Worm (Caenorhabditis elegans) whole organism, late embryonic: ENCODE results near the gene ndx-6.

Experiments
- C38D4.7 ChIP-seq: fragments of 200-800 bp; sonication (Bioruptor generic); optimal IDR thresholded peaks from 2 replicates; lab custom pipeline; 2018; ENCODE audit warnings: mild to moderate bottlenecking, missing genetic modification characterization, moderate library complexity, missing compliant biosample characterization
- ahr-1 ChIP-seq: sonication (generic microtip); optimal IDR thresholded peaks from 2 replicates; lab custom pipeline; 2016; ENCODE audit warnings: missing genetic modification characterization, missing compliant biosample characterization
- ceh-14 ChIP-seq: sonication (generic microtip); optimal IDR thresholded peaks from 2 replicates; lab custom pipeline; 2016; ENCODE audit warnings: missing genotype, missing genetic modification characterization, missing compliant biosample characterization
- ceh-22 ChIP-seq: sonication (generic microtip); optimal IDR thresholded peaks from 2 replicates; lab custom pipeline; 2017; ENCODE audit warnings: missing biosample characterization, missing genetic modification characterization
- ceh-24 ChIP-seq: sonication (generic microtip); optimal IDR thresholded peaks from 2 replicates; lab custom pipeline; 2016; ENCODE audit warnings: mild to moderate bottlenecking, missing genetic modification characterization, missing compliant biosample characterization
- ceh-30 ChIP-seq: fragments of 150-350 bp; optimal IDR thresholded peaks from 2 replicates; lab custom pipeline; 2014; ENCODE audit warnings: missing biosample characterization, missing genetic modification characterization
- ceh-31 ChIP-seq: sonication (generic microtip); optimal IDR thresholded peaks from 2 replicates; lab custom pipeline; 2016; ENCODE audit warnings: missing genetic modification characterization, missing compliant biosample characterization
- ceh-34 ChIP-seq: sonication (generic microtip); optimal IDR thresholded peaks from 2 replicates; lab custom pipeline; 2016; ENCODE audit warnings: mild to moderate bottlenecking, missing genetic modification characterization, missing compliant biosample characterization
- ceh-45 ChIP-seq: fragments of 200-800 bp; sonication (Bioruptor generic); IDR thresholded peaks from 2 replicates; pipeline ENCODE4 v1.3.6; 2022; ENCODE audit warnings: missing genetic modification reagents, missing genetic modification characterization, missing compliant biosample characterization
- ceh-6 ChIP-seq: fragments of 200-800 bp; sonication (Bioruptor generic); optimal IDR thresholded peaks from 2 replicates; lab custom pipeline; 2018; ENCODE audit warnings: mild to moderate bottlenecking, missing genetic modification characterization, missing compliant biosample characterization
- ceh-9 ChIP-seq: sonication (generic microtip); optimal IDR thresholded peaks from 2 replicates; lab custom pipeline; 2016; ENCODE audit warnings: mild to moderate bottlenecking, missing genetic modification characterization, inconsistent platforms, missing compliant biosample characterization
- dve-1 ChIP-seq: sonication (generic microtip); optimal IDR thresholded peaks from 2 replicates; lab custom pipeline; 2017; ENCODE audit warnings: antibody characterized with exemption, mild to moderate bottlenecking, missing genetic modification characterization, missing compliant biosample characterization
- elt-2 ChIP-seq: sonication (generic microtip); optimal IDR thresholded peaks from 2 replicates; lab custom pipeline; 2016; ENCODE audit warnings: missing genetic modification reagents, missing genetic modification characterization, missing compliant biosample characterization
- elt-4 ChIP-seq: sonication (generic microtip); optimal IDR thresholded peaks from 2 replicates; lab custom pipeline; 2016; ENCODE audit warnings: missing genetic modification characterization, missing compliant biosample characterization
- ets-4 ChIP-seq: sonication (generic microtip); optimal IDR thresholded peaks from 2 replicates; lab custom pipeline; 2016; ENCODE audit warnings: missing genetic modification characterization, missing compliant biosample characterization
- fax-1 ChIP-seq: sonication (generic microtip); optimal IDR thresholded peaks from 2 replicates; lab custom pipeline; 2016; ENCODE audit warnings: missing genotype, missing genetic modification characterization, missing compliant biosample characterization
- hlh-13 ChIP-seq: fragments of 200-800 bp; sonication (Bioruptor generic); optimal IDR thresholded peaks from 2 replicates; lab custom pipeline; 2018; ENCODE audit warnings: mild to moderate bottlenecking, missing genetic modification characterization, missing compliant biosample characterization
- hlh-30 ChIP-seq: sonication (generic microtip); optimal IDR thresholded peaks from 2 replicates; lab custom pipeline; 2017; ENCODE audit warnings: antibody characterized with exemption, missing genetic modification characterization, missing compliant biosample characterization; ENCODE audit not compliant: insufficient read depth
- hlh-6 ChIP-seq: sonication (generic microtip); optimal IDR thresholded peaks from 2 replicates; lab custom pipeline; 2016; ENCODE audit warnings: missing genotype, missing genetic modification characterization, missing compliant biosample characterization
- hlh-8 ChIP-seq: sonication (generic microtip); optimal IDR thresholded peaks from 2 replicates; lab custom pipeline; 2016; ENCODE audit warnings: missing genotype, missing genetic modification characterization, missing compliant biosample characterization
- lim-6 ChIP-seq: sonication (generic microtip); optimal IDR thresholded peaks from 2 replicates; lab custom pipeline; 2016; ENCODE audit warnings: missing genetic modification characterization, missing compliant biosample characterization
- lin-11 ChIP-seq: fragments of 200-800 bp; sonication (Bioruptor generic); optimal IDR thresholded peaks from 2 replicates; lab custom pipeline; 2018; ENCODE audit warnings: mild to moderate bottlenecking, missing genetic modification characterization, missing compliant biosample characterization
- mec-3 ChIP-seq: sonication (generic microtip); optimal IDR thresholded peaks from 2 replicates; lab custom pipeline; 2016; ENCODE audit warnings: borderline replicate concordance, missing genetic modification characterization, missing compliant biosample characterization
- nhr-11 ChIP-seq: fragments of 150-350 bp; optimal IDR thresholded peaks from 2 replicates; lab custom pipeline; 2014; ENCODE audit warnings: missing biosample characterization, missing genetic modification characterization
- nhr-232 ChIP-seq: sonication (generic microtip); optimal IDR thresholded peaks from 2 replicates; lab custom pipeline; 2016; ENCODE audit warnings: missing genetic modification characterization, missing compliant biosample characterization
- pag-3 ChIP-seq: sonication (generic microtip); optimal IDR thresholded peaks from 2 replicates; lab custom pipeline; 2016; ENCODE audit warnings: missing compliant biosample characterization, missing genetic modification characterization, borderline replicate concordance
- pha-4 ChIP-seq: fragments of 150-350 bp; optimal IDR thresholded peaks from 2 replicates; lab custom pipeline; 2018; ENCODE audit warnings: missing biosample characterization, missing genetic modification reagents, missing genetic modification characterization
- ref-2 ChIP-seq: sonication (generic microtip); optimal IDR thresholded peaks from 2 replicates; lab custom pipeline; 2016; ENCODE audit warnings: missing genetic modification characterization, missing compliant biosample characterization
- rnt-1 ChIP-seq: sonication (generic microtip); optimal IDR thresholded peaks from 2 replicates; lab custom pipeline; 2016; ENCODE audit warnings: missing genetic modification characterization, missing compliant biosample characterization
- syd-9 ChIP-seq: sonication (generic microtip); optimal IDR thresholded peaks from 2 replicates; lab custom pipeline; 2016; ENCODE audit warnings: mild to moderate bottlenecking, missing genetic modification characterization, moderate library complexity, missing compliant biosample characterization
- tbx-2 ChIP-seq: sonication (generic microtip); optimal IDR thresholded peaks from 2 replicates; lab custom pipeline; 2016; ENCODE audit warnings: missing genetic modification characterization, missing compliant biosample characterization
- unc-3 ChIP-seq, 2 experiments: fragments of 200-800 bp in 1 of 2; sonication (Bioruptor generic) in 1 of 2; sonication (generic microtip) in 1 of 2; conservative IDR thresholded peaks in 1 of 2; optimal IDR thresholded peaks in 1 of 2; 2 replicates each; pipeline versions ENCODE4 v1.3.6 to Lab custom; 2016 to 2022; ENCODE audit warnings: missing compliant biosample characterization in 2 of 2, missing genetic modification characterization in 2 of 2, missing genetic modification reagents in 1 of 2
- unc-55 ChIP-seq: sonication (generic microtip); optimal IDR thresholded peaks from 2 replicates; lab custom pipeline; 2017; ENCODE audit warnings: missing biosample characterization, missing genetic modification reagents, missing genetic modification characterization
- unc-86 ChIP-seq: sonication (generic microtip); optimal IDR thresholded peaks from 2 replicates; lab custom pipeline; 2016; ENCODE audit warnings: missing genetic modification characterization, missing compliant biosample characterization
- ztf-16 ChIP-seq: sonication (generic microtip); optimal IDR thresholded peaks from 2 replicates; lab custom pipeline; 2017; ENCODE audit warnings: missing genetic modification characterization, missing compliant biosample characterization

ndx-6 gene

ce11 chrII:5417905-5418304 is 28.2 kb upstream of the ndx-6 start:
- TF ChIP-seq ceh-30 (no peak), syd-9 (tag; lab: Kevin White, UChicago) (no peak), ceh-34 (tag; lab: Kevin White, UChicago) (no peak), ceh-31 (tag; lab: Kevin White, UChicago) (no peak), hlh-6 (tag; lab: Kevin White, UChicago) (no peak), nhr-232 (no peak), unc-55 (GFP tag; lab: Kevin White, UChicago) (peak; percentile 90)

- TF ChIP-seq C38D4.7 (GFP tag; lab: Kevin White, UChicago) (no peak), lin-11 (tag; lab: Kevin White, UChicago) (no peak), fax-1 (tag; lab: Kevin White, UChicago) (no peak), ceh-6 (GFP tag; lab: Kevin White, UChicago) (no peak), ceh-34 (tag; lab: Kevin White, UChicago) (no peak), unc-86 (tag; lab: Kevin White, UChicago) (no peak), mec-3 (no peak), elt-4 (tag; lab: Kevin White, UChicago) (no peak), elt-2 (no peak), hlh-8 (no peak), ceh-45 (GFP tag; lab: Robert Waterston, UW) (no peak), ref-2 (tag; lab: Kevin White, UChicago) (no peak), hlh-30 (tag; lab: Kevin White, UChicago) (peak; percentile 24), ceh-14 (tag; lab: Kevin White, UChicago) (no peak), ceh-22 (tag; lab: Kevin White, UChicago) (no peak), tbx-2 (tag; lab: Kevin White, UChicago) (peak; percentile 3), pha-4 (tag; lab: Kevin White, UChicago) (no peak), hlh-6 (tag; lab: Kevin White, UChicago) (no peak), unc-55 (GFP tag; lab: Kevin White, UChicago) (peak; percentile 39), lim-6 (tag; lab: Kevin White, UChicago) (no peak), ceh-31 (tag; lab: Kevin White, UChicago) (no peak)
Measured at ce11 chrII:5416204-5416764, 26.6 kb upstream of the ndx-6 start, which contains the start of gene EEED8.2. Gene EEED8.2, plus strand, starts transcription at chrII:5416714.

ce11 chrII:5414040-5414439 is 24.4 kb upstream of the ndx-6 start, which contains the start of the genes EEED8.14 and EEED8.3:
Gene EEED8.14, minus strand, starts transcription at chrII:5414052.
Gene EEED8.3, plus strand, starts transcription at chrII:5414276.
- TF ChIP-seq dve-1 (no peak), hlh-8 (no peak), ets-4 (tag; lab: Kevin White, UChicago) (no peak)

- no peak for TF ChIP-seq ceh-9 (tag; lab: Kevin White, UChicago)
- TF ChIP-seq ahr-1 (tag; lab: Kevin White, UChicago): no peak
- TF ChIP-seq ceh-24 (tag; lab: Kevin White, UChicago): no peak
- no peak for TF ChIP-seq unc-3 (GFP tag; conservative IDR thresholded peaks at IDR 0.05; lab: Robert Waterston, UW)
- TF ChIP-seq unc-3 (tag; optimal IDR thresholded peaks at IDR 0.05; lab: Kevin White, UChicago): no peak
- no peak for TF ChIP-seq ceh-6 (GFP tag; lab: Kevin White, UChicago)
- no peak for TF ChIP-seq rnt-1 (tag; lab: Kevin White, UChicago)
- no peak for TF ChIP-seq ref-2 (tag; lab: Kevin White, UChicago)
- no peak for TF ChIP-seq ceh-14 (tag; lab: Kevin White, UChicago)
- no peak for TF ChIP-seq ztf-16 (tag; lab: Kevin White, UChicago)
- TF ChIP-seq pag-3 (tag; lab: Kevin White, UChicago): no peak
- TF ChIP-seq hlh-13 (GFP tag; lab: Kevin White, UChicago): no peak
- TF ChIP-seq nhr-11 (tag; lab: Kevin White, UChicago): no peak
- no peak for TF ChIP-seq ets-4 (tag; lab: Kevin White, UChicago)
- no peak for TF ChIP-seq unc-86 (tag; lab: Kevin White, UChicago)
- TF ChIP-seq ceh-34 (tag; lab: Kevin White, UChicago): no peak
- TF ChIP-seq, all 69 proteins: peak for 0
Measured at ce11 chrII:5412467-5412866, 22.8 kb upstream of the ndx-6 start, which contains the start of the genes EEED8.13 and EEED8.18. Gene EEED8.13, minus strand, starts transcription at chrII:5412567. Gene EEED8.18, minus strand, starts transcription at chrII:5412610.
